Worm (Caenorhabditis elegans) whole organism, L1 larva: ENCODE results near the gene pes-4.
"Not testable (repeated sequence)": the region's sequence is repeated elsewhere in the genome, so short reads cannot be mapped to it uniquely, and the experiment has no call there.

Experiments
- C16A3.4 ChIP-seq: fragments of 150-350 bp; optimal IDR thresholded peaks from 2 replicates; lab custom pipeline; 2014; ENCODE audit warnings: missing biosample characterization, missing genetic modification characterization
- C34B4.2 ChIP-seq: sonication (generic microtip); optimal IDR thresholded peaks from 2 replicates; lab custom pipeline; 2017; ENCODE audit warnings: mild to moderate bottlenecking, missing genetic modification characterization, missing compliant biosample characterization
- F16B12.6 ChIP-seq: fragments of 150-350 bp; optimal IDR thresholded peaks from 2 replicates; lab custom pipeline; 2014; ENCODE audit warnings: missing biosample characterization, missing genetic modification characterization
- alr-1 ChIP-seq: fragments of 200-800 bp; sonication (Bioruptor generic); optimal IDR thresholded peaks from 2 replicates; lab custom pipeline; 2018; ENCODE audit warnings: borderline replicate concordance, mild to moderate bottlenecking, missing genetic modification characterization, missing compliant biosample characterization
- aly-2 ChIP-seq: fragments of 150-350 bp; optimal IDR thresholded peaks from 2 replicates; lab custom pipeline; 2014; ENCODE audit warnings: missing biosample characterization, missing genetic modification characterization
- blmp-1 ChIP-seq: fragments of 150-350 bp; optimal IDR thresholded peaks from 2 replicates; lab custom pipeline; 2014; ENCODE audit warnings: missing biosample characterization, missing genetic modification characterization
- ceh-8 ChIP-seq: fragments of 200-800 bp; sonication (Bioruptor generic); optimal IDR thresholded peaks from 2 replicates; lab custom pipeline; 2018; ENCODE audit warnings: mild to moderate bottlenecking, missing genetic modification characterization, moderate library complexity, missing compliant biosample characterization
- ceh-90 ChIP-seq: sonication (generic microtip); optimal IDR thresholded peaks from 2 replicates; lab custom pipeline; 2016; ENCODE audit warnings: missing genetic modification characterization, missing compliant biosample characterization
- ces-1 ChIP-seq: fragments of 150-350 bp; optimal IDR thresholded peaks from 2 replicates; lab custom pipeline; 2014; ENCODE audit warnings: missing biosample characterization, missing genetic modification reagents, missing genetic modification characterization
- dsc-1 ChIP-seq: sonication (generic microtip); optimal IDR thresholded peaks from 2 replicates; lab custom pipeline; 2016; ENCODE audit warnings: mild to moderate bottlenecking, missing genetic modification characterization, missing compliant biosample characterization
- efl-1 ChIP-seq, 4 experiments: fragments of 150-350 bp; optimal IDR thresholded peaks in 3 of 4; peaks in 1 of 4; 1 replicate in 1 of 4; 2 replicates in 3 of 4; lab custom pipeline; 2014; ENCODE audit warnings: missing biosample characterization in 2 of 4, missing genetic modification characterization in 2 of 4, missing genetic modification reagents in 2 of 4
- egl-13 ChIP-seq: sonication (generic microtip); optimal IDR thresholded peaks from 2 replicates; lab custom pipeline; 2016; ENCODE audit warnings: missing genotype, missing genetic modification reagents, missing genetic modification characterization, missing compliant biosample characterization
- elt-2 ChIP-seq: sonication (generic microtip); optimal IDR thresholded peaks from 2 replicates; lab custom pipeline; 2016; ENCODE audit warnings: missing genetic modification characterization, mild to moderate bottlenecking, inconsistent platforms, missing compliant biosample characterization, missing genetic modification reagents
- fkh-4 ChIP-seq: sonication (generic microtip); optimal IDR thresholded peaks from 2 replicates; lab custom pipeline; 2016; ENCODE audit warnings: missing compliant biosample characterization, missing genetic modification characterization, borderline replicate concordance
- grh-1 ChIP-seq: fragments of 200-800 bp; sonication (Bioruptor generic); IDR thresholded peaks from 2 replicates; pipeline ENCODE4 v1.3.6; 2022; ENCODE audit warnings: missing genetic modification reagents, missing genetic modification characterization, missing compliant biosample characterization
- hlh-17 ChIP-seq: fragments of 200-800 bp; sonication (Bioruptor generic); optimal IDR thresholded peaks from 2 replicates; lab custom pipeline; 2018; ENCODE audit warnings: missing genetic modification characterization, mild to moderate bottlenecking, missing compliant biosample characterization, moderate library complexity, borderline replicate concordance
- hlh-4 ChIP-seq: sonication (generic microtip); optimal IDR thresholded peaks from 2 replicates; lab custom pipeline; 2016; ENCODE audit warnings: mild to moderate bottlenecking, missing genetic modification characterization, missing compliant biosample characterization
- irx-1 ChIP-seq: sonication (generic microtip); optimal IDR thresholded peaks from 2 replicates; lab custom pipeline; 2016; ENCODE audit warnings: missing genetic modification characterization, missing compliant biosample characterization
- lin-35 ChIP-seq, 2 experiments: fragments of 150-350 bp; optimal IDR thresholded peaks; 2 replicates each; lab custom pipeline; 2014; ENCODE audit warnings: missing biosample characterization in 2 of 2, missing genetic modification characterization in 2 of 2, missing genetic modification reagents in 2 of 2
- mdl-1 ChIP-seq, 2 experiments: fragments of 150-350 bp; optimal IDR thresholded peaks; 2 replicates each; lab custom pipeline; 2014 to 2017; ENCODE audit warnings: missing biosample characterization in 2 of 2, missing genetic modification characterization in 2 of 2, inconsistent platforms in 1 of 2
- nhr-12 ChIP-seq: sonication (generic microtip); optimal IDR thresholded peaks from 2 replicates; lab custom pipeline; 2017; ENCODE audit warnings: missing biosample characterization, missing genetic modification characterization
- nhr-237 ChIP-seq: fragments of 150-350 bp; optimal IDR thresholded peaks from 2 replicates; lab custom pipeline; 2014; ENCODE audit warnings: missing biosample characterization, missing genetic modification characterization
- nhr-28 ChIP-seq: fragments of 150-350 bp; optimal IDR thresholded peaks from 2 replicates; lab custom pipeline; 2014; ENCODE audit warnings: missing biosample characterization, missing genetic modification characterization
- pag-3 ChIP-seq: sonication (generic microtip); optimal IDR thresholded peaks from 2 replicates; lab custom pipeline; 2017; ENCODE audit warnings: missing genetic modification characterization, mild to moderate bottlenecking, missing compliant biosample characterization, antibody characterized with exemption, borderline replicate concordance; ENCODE audit not compliant: insufficient read depth
- pqm-1 ChIP-seq: sonication (generic microtip); optimal IDR thresholded peaks from 3 replicates; lab custom pipeline; 2017; ENCODE audit warnings: missing biosample characterization, missing genetic modification characterization
- snu-23 ChIP-seq: sonication (generic microtip); optimal IDR thresholded peaks from 2 replicates; lab custom pipeline; 2016; ENCODE audit warnings: missing genetic modification characterization, missing compliant biosample characterization
- sox-4 ChIP-seq: sonication (generic microtip); optimal IDR thresholded peaks from 2 replicates; lab custom pipeline; 2016; ENCODE audit warnings: missing genetic modification characterization, missing compliant biosample characterization
- sup-37 ChIP-seq: fragments of 200-800 bp; sonication (Bioruptor generic); optimal IDR thresholded peaks from 2 replicates; lab custom pipeline; 2018; ENCODE audit warnings: mild to moderate bottlenecking, missing genetic modification characterization, missing compliant biosample characterization
- swsn-7 ChIP-seq: sonication (generic microtip); optimal IDR thresholded peaks from 2 replicates; lab custom pipeline; 2016; ENCODE audit warnings: missing genetic modification characterization, missing compliant biosample characterization
- unc-98 ChIP-seq: fragments of 200-800 bp; sonication (Bioruptor generic); IDR thresholded peaks from 2 replicates; pipeline ENCODE4 v1.3.6; 2022; ENCODE audit warnings: missing genetic modification characterization, missing compliant biosample characterization
- vab-15 ChIP-seq: sonication (generic microtip); optimal IDR thresholded peaks from 2 replicates; lab custom pipeline; 2017; ENCODE audit warnings: missing genotype, mild to moderate bottlenecking, missing genetic modification characterization, missing compliant biosample characterization
- ztf-11 ChIP-seq, 2 experiments: sonication (generic microtip); optimal IDR thresholded peaks; 2 replicates each; lab custom pipeline; 2016 to 2017; ENCODE audit warnings: missing genetic modification characterization in 2 of 2, missing biosample characterization in 1 of 2, missing compliant biosample characterization in 1 of 2

The pes-4 gene

ce11 chrIII:1275513-1275912 is 45.4 kb upstream of the pes-4 start, which contains the start of gene fbxa-30:
fbxa-30 (minus strand) TSS chrIII:1275613.
- TF ChIP-seq snu-23 (GFP tag; lab: Kevin White, UChicago) = no peak
- no peak for TF ChIP-seq F16B12.6
- no peak for TF ChIP-seq nhr-28 (tag; lab: Kevin White, UChicago)
- TF ChIP-seq swsn-7 (tag; lab: Kevin White, UChicago) = no peak
- TF ChIP-seq C34B4.2 (tag; lab: Kevin White, UChicago) = no peak
- no peak for TF ChIP-seq lin-35 (GFP tag; optimal IDR thresholded peaks at IDR 0.05; lab: Kevin White, UChicago)
- TF ChIP-seq grh-1 (GFP tag; lab: Robert Waterston, UW) = no peak
- no peak for TF ChIP-seq alr-1 (tag; lab: Kevin White, UChicago)
- no peak for TF ChIP-seq hlh-17 (GFP tag; lab: Kevin White, UChicago)
- no peak for TF ChIP-seq aly-2
- no peak for TF ChIP-seq mdl-1 (tag; optimal IDR thresholded peaks at IDR 0.05; lab: Kevin White, UChicago)
- TF ChIP-seq ceh-90 = no peak
- no peak for TF ChIP-seq nhr-12 (tag; lab: Kevin White, UChicago)
- TF ChIP-seq fkh-4 = no peak
- TF ChIP-seq elt-2 (tag; lab: Kevin White, UChicago) = no peak
- TF ChIP-seq nhr-237 = no peak
- no peak for TF ChIP-seq egl-13
- no peak for TF ChIP-seq sup-37

DNA sequence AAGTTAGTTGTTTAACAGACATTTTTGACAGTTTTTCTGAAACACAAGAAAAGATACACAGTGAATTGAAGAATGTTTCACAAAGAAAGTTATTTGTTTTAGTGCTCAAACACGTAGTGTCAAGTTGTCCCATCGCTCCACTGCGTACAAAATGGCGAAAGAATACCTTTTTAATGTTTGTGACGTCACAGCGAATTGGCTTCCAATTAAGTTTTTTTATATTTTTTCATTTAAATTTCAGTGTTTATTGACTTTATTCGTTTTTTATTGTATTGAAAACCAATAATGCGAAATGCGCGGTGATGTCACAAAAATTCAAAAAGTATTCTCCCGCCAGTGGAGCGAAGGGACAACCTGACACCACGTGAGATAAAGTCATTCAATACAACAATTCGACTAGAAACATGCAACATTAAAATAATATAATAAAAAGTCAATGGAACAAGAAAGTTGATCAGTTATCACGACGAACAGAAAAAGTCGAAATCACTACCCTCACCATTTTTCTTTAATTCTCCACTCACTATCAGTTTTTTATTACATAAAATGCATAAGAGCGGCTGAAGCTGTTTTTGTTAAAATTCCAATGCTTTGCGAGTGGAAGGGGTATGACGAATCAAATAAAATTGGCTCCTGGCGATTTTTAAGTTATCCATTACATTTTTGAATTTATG is 43.7 kb upstream of the pes-4 start, which contains the start of gene fbxa-29:
TSS of gene fbxa-29 (minus strand) at position 51 of the 674 bp plus-strand sequence.
- TF ChIP-seq pqm-1 (tag; lab: Kevin White, UChicago) (no peak), irx-1 (tag; lab: Kevin White, UChicago) (no peak), ces-1 (GFP tag; lab: Kevin White, UChicago) (no peak), C16A3.4 (tag; lab: Kevin White, UChicago) (no peak), elt-2 (tag; lab: Kevin White, UChicago) (peak; percentile 8), dsc-1 (tag; lab: Kevin White, UChicago) (no peak)

- TF ChIP-seq unc-98 (GFP tag; lab: Robert Waterston, UW) = no peak
- TF ChIP-seq blmp-1 (tag; lab: Kevin White, UChicago) = no peak
- no peak for TF ChIP-seq aly-2
- TF ChIP-seq efl-1 (optimal IDR thresholded peaks at IDR 0.05; lab: Kevin White, UChicago) = no peak
- TF ChIP-seq efl-1 (GFP tag; optimal IDR thresholded peaks at IDR 0.05 in 1 of 2; lab: Kevin White, UChicago) = peak in 1 of 2 experiments; percentile 26
- TF ChIP-seq fkh-4 = no peak
- peak; percentile 24 for TF ChIP-seq elt-2 (tag; lab: Kevin White, UChicago)
- TF ChIP-seq sox-4 (tag; lab: Kevin White, UChicago) = no peak
- no peak for TF ChIP-seq hlh-4 (tag; lab: Kevin White, UChicago)
- TF ChIP-seq ceh-8 = no peak
- no peak for TF ChIP-seq egl-13
- TF ChIP-seq lin-35 (GFP tag; optimal IDR thresholded peaks at IDR 0.05; lab: Kevin White, UChicago) = peak in 1 of 2 experiments; percentile 27
Measured at ce11 chrIII:1271378-1271926, 41.4 kb upstream of the pes-4 start, which contains the start of gene fbxa-31. fbxa-31 (minus strand) TSS chrIII:1271428.

DNA sequence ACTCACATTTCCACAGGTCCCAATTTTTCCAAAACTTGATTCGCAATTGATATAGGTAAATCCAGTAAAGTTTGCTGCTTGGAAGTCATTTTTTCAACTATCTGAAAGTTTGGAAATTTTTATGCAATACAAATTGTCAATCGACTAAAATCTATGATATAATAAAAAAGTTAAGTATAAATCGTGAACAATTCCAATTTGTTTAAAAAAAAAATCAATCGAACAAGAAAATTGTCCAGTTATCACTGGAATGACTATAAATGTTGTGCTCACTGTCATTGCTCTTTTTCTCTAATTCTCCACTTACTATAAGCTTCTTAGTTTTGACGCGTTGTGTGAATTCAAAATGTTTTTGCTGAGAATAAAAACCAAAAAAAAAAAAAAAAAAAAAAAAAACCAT is 39.1 kb upstream of the pes-4 start, which contains the start of gene fbxa-32:
TSS of gene fbxa-32 (minus strand) at position 101 of the 400 bp plus-strand sequence.
- no peak for TF ChIP-seq pag-3 (tag; lab: Kevin White, UChicago)
- peak; percentile 16 for TF ChIP-seq elt-2 (tag; lab: Kevin White, UChicago)

DNA sequence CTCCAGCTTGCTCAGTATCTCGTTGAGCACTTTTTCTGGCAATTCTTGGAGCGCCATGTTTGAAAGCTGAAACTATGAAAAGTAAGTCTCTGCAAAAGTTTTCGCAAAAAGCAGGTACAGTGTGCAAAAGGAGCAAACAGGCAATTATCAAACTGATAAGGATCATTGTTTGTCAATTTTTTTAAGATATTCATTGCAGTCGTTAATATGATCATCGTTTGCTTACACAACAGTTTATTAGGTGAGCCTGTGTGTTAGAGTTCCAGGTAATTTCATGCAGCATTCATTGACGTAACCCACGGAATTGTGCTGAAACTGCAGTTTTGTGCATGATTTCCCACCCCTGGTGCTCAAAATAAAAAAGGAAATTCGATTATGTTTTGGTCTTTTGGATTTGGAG is 36.7 kb upstream of the pes-4 start, which contains the start of gene fbxa-151:
TSS of gene fbxa-151 (minus strand) at position 101 of the 400 bp plus-strand sequence.
- not testable (repeated sequence) for TF ChIP-seq vab-15; ztf-11 (tag; optimal IDR thresholded peaks at IDR 0.05; lab: Kevin White, UChicago); unc-98 (GFP tag; lab: Robert Waterston, UW)
- TF ChIP-seq, all 84 proteins: peak for 0; not testable (repeated sequence) for 84
